Worm (Caenorhabditis elegans): ENCODE results near the gene F38E11.9.

F38E11.9 gene

DNA sequence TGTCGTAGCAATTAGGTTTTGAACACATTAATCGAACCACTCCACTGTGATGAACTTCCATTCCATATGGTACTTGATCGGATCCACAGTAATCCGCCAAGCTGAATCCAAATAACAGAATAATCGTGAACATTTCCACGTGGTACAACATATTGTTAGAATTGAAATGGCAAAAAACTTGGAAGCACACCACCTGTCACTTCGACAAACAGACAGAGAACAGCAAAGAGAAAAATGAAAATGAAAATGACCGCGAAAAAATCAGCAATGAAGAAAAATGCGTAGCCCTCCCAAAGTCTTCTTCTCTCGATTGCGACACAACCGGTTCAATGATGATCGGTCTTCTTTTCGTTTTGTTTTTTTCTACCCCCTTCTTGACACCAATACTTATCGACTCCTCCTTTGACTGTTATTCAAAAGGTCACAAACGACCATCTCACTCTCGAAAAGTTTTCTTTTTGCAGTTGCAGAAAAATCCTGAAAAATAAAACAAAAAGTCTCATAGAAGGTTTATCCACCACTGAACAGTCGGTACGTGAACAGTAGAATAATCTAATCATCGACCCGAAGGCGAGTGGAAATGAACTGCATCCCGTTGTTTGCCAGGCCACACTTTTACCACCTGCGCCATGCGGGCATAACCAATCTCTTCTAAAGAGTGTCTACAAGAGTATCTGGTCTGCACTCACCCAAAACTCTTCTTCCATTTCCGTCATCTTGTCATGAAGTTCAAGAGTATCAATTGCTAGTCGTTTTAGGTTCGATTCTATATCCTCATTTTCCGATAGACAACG lies 33.5 kb upstream of the F38E11.9 start, which contains the start of gene wrt-3:
wrt-3 (minus strand) TSS at position 322 of the 794 bp plus-strand sequence.
- TF ChIP-seq F37D6.2 (tag; optimal IDR thresholded peaks at IDR 0.05) (no peak), ama-1 (optimal IDR thresholded peaks at IDR 0.05) (no peak), dmd-8 (GFP tag; IDR thresholded peaks at IDR 0.05) (peak; percentile 99), ceh-32 (tag; optimal IDR thresholded peaks at IDR 0.05; ENCODE audit: poor library complexity) (peak; percentile 1), hlh-11 (tag; optimal IDR thresholded peaks at IDR 0.05) (no peak), egl-43 (GFP tag; IDR thresholded peaks at IDR 0.05) (no peak), snpc-4 (tag; optimal IDR thresholded peaks at IDR 0.05) (no peak), lin-38 (GFP tag; IDR thresholded peaks at IDR 0.05) (no peak), T20F7.1 (GFP tag; optimal IDR thresholded peaks at IDR 0.05) (peak; percentile 68), dmd-6 (GFP tag; IDR thresholded peaks at IDR 0.05) (no peak), zfp-3 (GFP tag; conservative IDR thresholded peaks at IDR 0.05) (0 out of 2 replicates have a peak, but pooled peaks have one; percentile 74), daf-19 (GFP tag; conservative IDR thresholded peaks at IDR 0.05) (peak; percentile 90), skn-1 (tag; optimal IDR thresholded peaks at IDR 0.05) (no peak), ceh-44 (GFP tag; IDR thresholded peaks at IDR 0.05) (peak; percentile 88; the same call in 1 of the 2 replicates), dve-1 (tag; optimal IDR thresholded peaks at IDR 0.05; ENCODE audit: insufficient read depth) (no peak), Y105C5A.15 (GFP tag; IDR thresholded peaks at IDR 0.05) (peak; percentile 94), arid-1 (GFP tag; conservative IDR thresholded peaks at IDR 0.05) (peak; percentile 93), lin-13 (GFP tag; optimal IDR thresholded peaks at IDR 0.05) (no peak), sdz-12 (GFP tag; optimal IDR thresholded peaks at IDR 0.05) (peak; percentile 93), spr-1 (tag; optimal IDR thresholded peaks at IDR 0.05) (peak; percentile 74), rbr-2 (tag; optimal IDR thresholded peaks at IDR 0.05) (peak; percentile 62), ceh-20 (GFP tag; IDR thresholded peaks at IDR 0.05) (no peak), madf-5 (GFP tag; IDR thresholded peaks at IDR 0.05) (peak; percentile 89 to 92), snpc-1.2 (GFP tag; IDR thresholded peaks at IDR 0.05) (peak; percentile 96), T26A8.4 (GFP tag; IDR thresholded peaks at IDR 0.05) (no peak), mxl-2 (GFP tag; conservative IDR thresholded peaks at IDR 0.05) (0 out of 2 replicates have a peak, but pooled peaks have one; percentile 20), unc-62 (GFP tag; optimal IDR thresholded peaks at IDR 0.05 in 1 of 2) (peak in 1 of 2 experiments; percentile 82), unc-62 (tag; optimal IDR thresholded peaks at IDR 0.05) (no peak), Y5F2A.4 (GFP tag; optimal IDR thresholded peaks at IDR 0.05) (peak; percentile 89), ztf-7 (tag; optimal IDR thresholded peaks at IDR 0.05) (peak; percentile 71), lsy-2 (tag; optimal IDR thresholded peaks at IDR 0.05) (peak in 1 of 2 experiments; percentile 12), saeg-2 (GFP tag; IDR thresholded peaks at IDR 0.05) (no peak; the same call in 1 of the 2 replicates), nhr-42 (GFP tag; IDR thresholded peaks at IDR 0.05) (peak; percentile 86), ztf-11 (tag; optimal IDR thresholded peaks at IDR 0.05) (no peak), nhr-6 (tag; optimal IDR thresholded peaks at IDR 0.05) (peak; percentile 32), ces-1 (GFP tag; optimal IDR thresholded peaks at IDR 0.05) (no peak), ZK546.5 (tag; optimal IDR thresholded peaks at IDR 0.05) (no peak), daf-16 (GFP tag; optimal IDR thresholded peaks at IDR 0.05) (peak; percentile 71 to 95), daf-16 (tag; optimal IDR thresholded peaks at IDR 0.05) (no peak), Y75B8A.6 (GFP tag; IDR thresholded peaks at IDR 0.05) (no peak; the same call in 1 of the 2 replicates), cey-2 (tag; optimal IDR thresholded peaks at IDR 0.05; ENCODE audit: borderline replicate concordance, insufficient read depth) (no peak), fos-1 (tag; optimal IDR thresholded peaks at IDR 0.05) (no peak), ctbp-1 (GFP tag; IDR thresholded peaks at IDR 0.05) (no peak; the same call in 1 of the 2 replicates), jun-1 (tag; optimal IDR thresholded peaks at IDR 0.05) (no peak), mdt-29 (GFP tag; IDR thresholded peaks at IDR 0.05) (no peak; the same call in 1 of the 2 replicates), nhr-10 (tag; optimal IDR thresholded peaks at IDR 0.05) (no peak), lim-7 (GFP tag; IDR thresholded peaks at IDR 0.05) (no peak; the same call in none of the 2 replicates), nhr-76 (tag; optimal IDR thresholded peaks at IDR 0.05) (no peak), nhr-25 (tag; optimal IDR thresholded peaks at IDR 0.05; ENCODE audit: borderline replicate concordance, insufficient read depth) (no peak), php-3 (GFP tag; IDR thresholded peaks at IDR 0.05) (no peak)
